Fruit fly (Drosophila melanogaster) whole organism, embryonic: ENCODE data around the gene Apoltp.

Source experiments
- B-H2 ChIP-seq: fragments of 200-800 bp; sonication (Bioruptor generic); optimal IDR thresholded peaks from 2 replicates; lab custom pipeline; 2018; ENCODE audit warnings: missing biosample characterization, mild to moderate bottlenecking, missing genetic modification characterization
- Bgb ChIP-seq: fragments of 200-800 bp; sonication (Bioruptor generic); IDR thresholded peaks from 2 replicates; pipeline ENCODE4 v1.3.6; 2022; ENCODE audit warnings: missing biosample characterization, missing genetic modification characterization; ENCODE audit not compliant: partially characterized antibody
- CG10267 ChIP-seq: fragments of 200-800 bp; sonication (Bioruptor generic); optimal IDR thresholded peaks from 2 replicates; lab custom pipeline; 2018; ENCODE audit warnings: missing biosample characterization, mild to moderate bottlenecking, missing genetic modification characterization, moderate library complexity
- CG10321 ChIP-seq: fragments of 200-800 bp; sonication (Bioruptor generic); IDR thresholded peaks from 2 replicates; pipeline ENCODE4 v1.3.6; 2022; ENCODE audit warnings: missing biosample characterization, missing genetic modification characterization
- CG11093 ChIP-seq: fragments of 200-800 bp; sonication (Bioruptor generic); IDR thresholded peaks from 3 replicates; pipeline ENCODE4 v1.3.6; 2022; ENCODE audit warnings: missing biosample characterization, missing genetic modification characterization
- CG11456 ChIP-seq: fragments of 200-800 bp; sonication (Bioruptor generic); IDR thresholded peaks from 3 replicates; pipeline ENCODE4 v1.3.6; 2022; ENCODE audit warnings: missing biosample characterization, missing genetic modification characterization
- CG12769 ChIP-seq: fragments of 200-800 bp; sonication (Bioruptor generic); optimal IDR thresholded peaks from 2 replicates; lab custom pipeline; 2019; ENCODE audit warnings: missing biosample characterization, mild to moderate bottlenecking, missing genetic modification characterization, moderate library complexity
- CG13894 ChIP-seq: fragments of 200-800 bp; sonication (Bioruptor generic); optimal IDR thresholded peaks from 3 replicates; lab custom pipeline; 2018; ENCODE audit warnings: missing biosample characterization, mild to moderate bottlenecking, missing genetic modification characterization, moderate library complexity
- CG14965 ChIP-seq: fragments of 200-800 bp; sonication (Bioruptor generic); optimal IDR thresholded peaks from 2 replicates; lab custom pipeline; 2016; ENCODE audit warnings: missing biosample characterization, missing genetic modification characterization, borderline replicate concordance
- CG15011 ChIP-seq: fragments of 200-800 bp; sonication (Bioruptor generic); optimal IDR thresholded peaks from 3 replicates; lab custom pipeline; 2018; ENCODE audit warnings: missing biosample characterization, mild to moderate bottlenecking, missing genetic modification characterization
- CG15269 ChIP-seq: fragments of 200-800 bp; sonication (Bioruptor generic); optimal IDR thresholded peaks from 2 replicates; lab custom pipeline; 2018; ENCODE audit warnings: missing biosample characterization, mild to moderate bottlenecking, missing genetic modification characterization, moderate library complexity
- CG16813 ChIP-seq: fragments of 200-800 bp; sonication (Bioruptor generic); IDR thresholded peaks from 3 replicates; pipeline ENCODE4 v1.3.6; 2022; ENCODE audit warnings: missing biosample characterization, missing genetic modification characterization; ENCODE audit not compliant: partially characterized antibody
- CG16863 ChIP-seq: fragments of 200-800 bp; sonication (Bioruptor generic); optimal IDR thresholded peaks from 3 replicates; lab custom pipeline; 2016; ENCODE audit warnings: missing biosample characterization, missing genetic modification characterization
- CG17568 ChIP-seq: fragments of 200-800 bp; sonication (Bioruptor generic); optimal IDR thresholded peaks from 2 replicates; lab custom pipeline; 2018; ENCODE audit warnings: missing biosample characterization, mild to moderate bottlenecking, missing genetic modification characterization, moderate library complexity
- CG17829 ChIP-seq: fragments of 200-800 bp; optimal IDR thresholded peaks from 2 replicates; lab custom pipeline; 2019; ENCODE audit warnings: missing biosample characterization, mild to moderate bottlenecking, missing genetic modification characterization, moderate library complexity
- CG18011 ChIP-seq: fragments of 200-800 bp; sonication (Bioruptor generic); optimal IDR thresholded peaks from 2 replicates; lab custom pipeline; 2017; ENCODE audit warnings: missing biosample characterization, missing genetic modification characterization, mild to moderate bottlenecking, moderate library complexity, missing genotype
- CG31224 ChIP-seq: fragments of 200-800 bp; sonication (Bioruptor generic); IDR thresholded peaks from 2 replicates; pipeline ENCODE4 v1.3.6; 2022; ENCODE audit warnings: missing biosample characterization, missing genetic modification characterization
- CG31388 ChIP-seq: fragments of 200-800 bp; sonication (Bioruptor generic); optimal IDR thresholded peaks from 2 replicates; lab custom pipeline; 2016; ENCODE audit warnings: missing biosample characterization, missing genetic modification characterization
- CG32532 ChIP-seq: fragments of 200-800 bp; sonication (Bioruptor generic); IDR thresholded peaks from 2 replicates; pipeline ENCODE4 v1.3.6; 2022; ENCODE audit warnings: missing biosample characterization, missing genetic modification characterization
- CG7987 ChIP-seq: fragments of 200-800 bp; sonication (Bioruptor generic); optimal IDR thresholded peaks from 2 replicates; lab custom pipeline; 2018; ENCODE audit warnings: missing biosample characterization, mild to moderate bottlenecking, missing genetic modification characterization, moderate library complexity
- CG8089 ChIP-seq: fragments of 200-800 bp; sonication (Bioruptor generic); optimal IDR thresholded peaks from 3 replicates; lab custom pipeline; 2016; ENCODE audit warnings: missing biosample characterization, missing genetic modification characterization
- CG8290 ChIP-seq, 3 experiments: fragments of 200-800 bp; sonication (Bioruptor generic); optimal IDR thresholded peaks; 2 replicates each; lab custom pipeline; 2016 to 2019; ENCODE audit warnings: missing biosample characterization in 3 of 3, missing genetic modification characterization in 3 of 3, mild to moderate bottlenecking in 2 of 3, moderate library complexity in 1 of 3
- CG8924 ChIP-seq: fragments of 200-800 bp; optimal IDR thresholded peaks from 3 replicates; lab custom pipeline; 2019; ENCODE audit warnings: missing biosample characterization, mild to moderate bottlenecking, missing genetic modification characterization, moderate library complexity
- CG9932 ChIP-seq: fragments of 200-800 bp; sonication (Bioruptor generic); IDR thresholded peaks from 2 replicates; pipeline ENCODE4 v1.3.6; 2022; ENCODE audit warnings: missing biosample characterization, missing genetic modification characterization
- H2.0 ChIP-seq: fragments of 200-800 bp; sonication (Bioruptor generic); IDR thresholded peaks from 2 replicates; pipeline ENCODE4 v1.3.6; 2022; ENCODE audit warnings: missing biosample characterization, missing genetic modification characterization
- Med ChIP-seq: fragments of 200-800 bp; sonication (Bioruptor generic); peaks from one replicate; lab custom pipeline; 2016; ENCODE audit warnings: missing biosample characterization, missing genetic modification characterization, mild to moderate bottlenecking, inconsistent platforms, moderate library complexity
- Oli ChIP-seq: fragments of 200-800 bp; sonication (Bioruptor generic); optimal IDR thresholded peaks from 2 replicates; lab custom pipeline; 2018; ENCODE audit warnings: missing biosample characterization, mild to moderate bottlenecking, missing genetic modification characterization, moderate library complexity
- Pdp1 ChIP-seq, 2 experiments: fragments of 200-800 bp; sonication (Bioruptor generic); optimal IDR thresholded peaks; 3 replicates each; lab custom pipeline; 2016; ENCODE audit warnings: missing biosample characterization in 2 of 2, missing genetic modification characterization in 2 of 2, mild to moderate bottlenecking in 1 of 2, moderate library complexity in 1 of 2
- Rfx ChIP-seq: fragments of 200-800 bp; sonication (Bioruptor generic); IDR thresholded peaks from 2 replicates; pipeline ENCODE4 v1.3.6; 2022; ENCODE audit warnings: missing biosample characterization, missing genetic modification characterization
- abd-A ChIP-seq: fragments of 200-800 bp; sonication (Bioruptor generic); optimal IDR thresholded peaks from 3 replicates; lab custom pipeline; 2019; ENCODE audit warnings: missing biosample characterization, mild to moderate bottlenecking, missing genetic modification characterization, moderate library complexity
- cg ChIP-seq: fragments of 200-800 bp; sonication (Bioruptor generic); optimal IDR thresholded peaks from 3 replicates; lab custom pipeline; 2019; ENCODE audit warnings: missing biosample characterization, mild to moderate bottlenecking, missing genetic modification characterization, moderate library complexity
- chinmo ChIP-seq: fragments of 200-800 bp; sonication (Bioruptor generic); IDR thresholded peaks from 4 replicates; pipeline ENCODE4 v1.3.6; 2022; ENCODE audit warnings: missing biosample characterization, missing genetic modification characterization; ENCODE audit not compliant: partially characterized antibody
- ci ChIP-seq: fragments of 200-800 bp; sonication (Bioruptor generic); IDR thresholded peaks from 3 replicates; pipeline ENCODE4 v1.3.6; 2022; ENCODE audit warnings: missing biosample characterization, missing genetic modification characterization
- crol ChIP-seq: fragments of 200-800 bp; sonication (Bioruptor generic); IDR thresholded peaks from 2 replicates; pipeline ENCODE4 v1.3.6; 2022; ENCODE audit warnings: missing biosample characterization, missing genetic modification characterization
- cwo ChIP-seq: fragments of 200-800 bp; sonication (Bioruptor generic); optimal IDR thresholded peaks from 3 replicates; lab custom pipeline; 2017; ENCODE audit warnings: missing biosample characterization, missing genetic modification characterization, mild to moderate bottlenecking, moderate library complexity, missing genetic modification reagents
- disco-r ChIP-seq: fragments of 200-800 bp; sonication (Bioruptor generic); optimal IDR thresholded peaks from 2 replicates; lab custom pipeline; 2016; ENCODE audit warnings: missing biosample characterization, missing genetic modification characterization
- fd3F ChIP-seq: fragments of 200-800 bp; sonication (Bioruptor generic); optimal IDR thresholded peaks from 2 replicates; lab custom pipeline; 2018; ENCODE audit warnings: missing biosample characterization, mild to moderate bottlenecking, missing genetic modification characterization, moderate library complexity
- kah ChIP-seq: fragments of 200-800 bp; sonication (Bioruptor generic); optimal IDR thresholded peaks from 2 replicates; lab custom pipeline; 2018; ENCODE audit warnings: missing biosample characterization, mild to moderate bottlenecking, missing genetic modification characterization
- kay ChIP-seq: fragments of 200-800 bp; sonication (Bioruptor generic); optimal IDR thresholded peaks from 2 replicates; lab custom pipeline; 2016; ENCODE audit warnings: missing biosample characterization, missing genetic modification characterization
- ro ChIP-seq: fragments of 200-800 bp; sonication (Bioruptor generic); IDR thresholded peaks from 2 replicates; pipeline ENCODE4 v1.3.6; 2022; ENCODE audit warnings: missing biosample characterization, missing genetic modification characterization
- sd ChIP-seq: fragments of 200-800 bp; sonication (Bioruptor generic); optimal IDR thresholded peaks from 3 replicates; lab custom pipeline; 2018; ENCODE audit warnings: missing biosample characterization, mild to moderate bottlenecking, missing genetic modification characterization, moderate library complexity
- sim ChIP-seq: fragments of 200-800 bp; sonication (Bioruptor generic); IDR thresholded peaks from 2 replicates; pipeline ENCODE4 v1.3.6; 2022; ENCODE audit warnings: missing biosample characterization, missing genetic modification characterization
- slbo ChIP-seq: fragments of 200-800 bp; sonication (Bioruptor generic); IDR thresholded peaks from 2 replicates; pipeline ENCODE4 v1.3.6; 2022; ENCODE audit warnings: missing biosample characterization, missing genetic modification characterization
- so ChIP-seq: fragments of 200-800 bp; sonication (Bioruptor generic); IDR thresholded peaks from 3 replicates; pipeline ENCODE4 v1.3.6; 2022; ENCODE audit warnings: missing biosample characterization, missing genetic modification characterization
- sr ChIP-seq: fragments of 200-800 bp; sonication (Bioruptor generic); IDR thresholded peaks from 3 replicates; pipeline ENCODE4 v1.3.6; 2022; ENCODE audit warnings: missing biosample characterization, missing genetic modification characterization
- vfl ChIP-seq: fragments of 200-800 bp; sonication (Bioruptor generic); optimal IDR thresholded peaks from 2 replicates; lab custom pipeline; 2016; ENCODE audit warnings: missing biosample characterization, missing genetic modification characterization

Apoltp gene

dm6 chr2L:9673235-9673634 is 39.3 kb downstream of the Apoltp start:
- no peak for TF ChIP-seq H2.0 (GFP tag; lab: Robert Waterston, UW)
- 0 out of 3 replicates have a peak, but pooled peaks have one; percentile 11 for TF ChIP-seq CG16813 (GFP tag; lab: Robert Waterston, UW)
- TF ChIP-seq CG11093 (GFP tag; lab: Robert Waterston, UW) = no peak
- TF ChIP-seq slbo (GFP tag; lab: Robert Waterston, UW) = 0 out of 2 replicates have a peak, but pooled peaks have one; percentile 10
- no peak for TF ChIP-seq vfl (GFP tag; lab: Kevin White, UChicago)
- TF ChIP-seq CG16863 = no peak
- no peak for TF ChIP-seq CG17829 (tag; lab: Kevin White, UChicago)
- peak; percentile 53 for TF ChIP-seq abd-A (tag; lab: Kevin White, UChicago)
- peak; percentile 10; the same call in 1 of the 2 replicates for TF ChIP-seq CG32532 (GFP tag; lab: Robert Waterston, UW)
- 0 out of 4 replicates have a peak, but pooled peaks have one; percentile 25 for TF ChIP-seq chinmo (GFP tag; lab: Robert Waterston, UW)
- TF ChIP-seq CG12769 = peak; percentile 31
- TF ChIP-seq CG9932 (GFP tag; lab: Robert Waterston, UW) = 0 out of 2 replicates have a peak, but pooled peaks have one; percentile 21
- peak; percentile 55; the same call in 1 of the 2 replicates for TF ChIP-seq crol
- 0 out of 2 replicates have a peak, but pooled peaks have one; percentile 13 for TF ChIP-seq Bgb (GFP tag; lab: Robert Waterston, UW)
- TF ChIP-seq Med (GFP tag; lab: Kevin White, UChicago) = peak; percentile 37
- no peak for TF ChIP-seq CG8290 (GFP tag; optimal IDR thresholded peaks at IDR 0.05; lab: Kevin White, UChicago)
- peak in 1 of 2 experiments; percentile 5 for TF ChIP-seq CG8290 (tag; optimal IDR thresholded peaks at IDR 0.05; lab: Kevin White, UChicago)

- TF ChIP-seq Med (GFP tag; lab: Kevin White, UChicago) (peak; percentile 45), CG15011 (GFP tag; lab: Kevin White, UChicago) (no peak), CG11456 (GFP tag; lab: Robert Waterston, UW) (no peak), ci (GFP tag; lab: Robert Waterston, UW) (0 out of 3 replicates have a peak, but pooled peaks have one; percentile 18), sim (no peak), CG13894 (tag; lab: Kevin White, UChicago) (peak; percentile 96), disco-r (GFP tag; lab: Kevin White, UChicago) (no peak), CG10321 (GFP tag; lab: Robert Waterston, UW) (no peak), chinmo (GFP tag; lab: Robert Waterston, UW) (peak; percentile 70; the same call in 2 of the 4 replicates), B-H2 (GFP tag; lab: Kevin White, UChicago) (no peak), kah (GFP tag; lab: Kevin White, UChicago) (no peak), CG15269 (tag; lab: Kevin White, UChicago) (peak; percentile 10), so (GFP tag; lab: Robert Waterston, UW) (peak; percentile 47; the same call in 1 of the 3 replicates), kay (GFP tag; lab: Kevin White, UChicago) (no peak), ro (GFP tag; lab: Robert Waterston, UW) (no peak), Pdp1 (GFP tag; optimal IDR thresholded peaks at IDR 0.05; lab: Kevin White, UChicago) (peak in 1 of 2 experiments; percentile 89), sr (peak; percentile 97), CG31224 (no peak), CG17568 (GFP tag; lab: Kevin White, UChicago) (no peak), CG31388 (GFP tag; lab: Kevin White, UChicago) (no peak), CG8290 (GFP tag; optimal IDR thresholded peaks at IDR 0.05; lab: Kevin White, UChicago) (no peak), CG8290 (tag; optimal IDR thresholded peaks at IDR 0.05; lab: Kevin White, UChicago) (peak in 1 of 2 experiments; percentile 14), CG8924 (tag; lab: Kevin White, UChicago) (no peak), CG7987 (GFP tag; lab: Kevin White, UChicago) (peak; percentile 7), CG12769 (peak; percentile 74), CG10267 (tag; lab: Kevin White, UChicago) (no peak), cwo (GFP tag; lab: Kevin White, UChicago) (peak; percentile 71), CG8089 (GFP tag; lab: Kevin White, UChicago) (no peak), sd (tag; lab: Kevin White, UChicago) (peak; percentile 70), Rfx (GFP tag; lab: Robert Waterston, UW) (0 out of 2 replicates have a peak, but pooled peaks have one; percentile 17), cg (GFP tag; lab: Kevin White, UChicago) (peak; percentile 40), CG18011 (no peak), crol (peak; percentile 54; the same call in 1 of the 2 replicates), Oli (tag; lab: Kevin White, UChicago) (no peak), CG14965 (GFP tag; lab: Kevin White, UChicago) (no peak), fd3F (GFP tag; lab: Kevin White, UChicago) (no peak)
Measured at dm6 chr2L:9677101-9677500, 43.1 kb downstream of the Apoltp start.
